Fruit fly (Drosophila melanogaster) whole organism, prepupa: Measurements from ENCODE around the gene Tdrd3.

ENCODE experiments used
- Blimp-1 ChIP-seq: fragments of 200-800 bp; sonication (Bioruptor generic); optimal IDR thresholded peaks from 3 replicates; lab custom pipeline; 2017; ENCODE audit warnings: missing biosample characterization, missing genetic modification characterization, mild to moderate bottlenecking, moderate library complexity, missing genetic modification reagents
- CG11294 ChIP-seq: fragments of 200-800 bp; sonication (Bioruptor generic); IDR thresholded peaks from 2 replicates; pipeline ENCODE4 v1.3.6; 2022; ENCODE audit warnings: missing biosample characterization, missing genetic modification characterization
- CG11762 ChIP-seq: fragments of 200-800 bp; sonication (Bioruptor generic); optimal IDR thresholded peaks from 3 replicates; lab custom pipeline; 2016; ENCODE audit warnings: missing biosample characterization, missing genetic modification characterization; ENCODE audit not compliant: insufficient read depth
- CG11902 ChIP-seq: fragments of 200-800 bp; sonication (Bioruptor generic); optimal IDR thresholded peaks from 3 replicates; lab custom pipeline; 2016; ENCODE audit warnings: missing biosample characterization, missing genetic modification characterization
- CG15336 ChIP-seq: fragments of 200-800 bp; sonication (Bioruptor generic); IDR thresholded peaks from 2 replicates; pipeline ENCODE4 v1.3.6; 2022; ENCODE audit warnings: missing biosample characterization, missing genetic modification characterization
- CG1621 ChIP-seq: fragments of 200-800 bp; sonication (Bioruptor generic); optimal IDR thresholded peaks from 3 replicates; lab custom pipeline; 2018; ENCODE audit warnings: missing biosample characterization, mild to moderate bottlenecking, missing genetic modification characterization
- CG3032 ChIP-seq: fragments of 200-800 bp; optimal IDR thresholded peaks from 2 replicates; lab custom pipeline; 2019; ENCODE audit warnings: missing biosample characterization, mild to moderate bottlenecking, missing genetic modification characterization, moderate library complexity
- CG32006 ChIP-seq: fragments of 200-800 bp; sonication (Bioruptor generic); optimal IDR thresholded peaks from 3 replicates; lab custom pipeline; 2017; ENCODE audit warnings: missing biosample characterization, mild to moderate bottlenecking, missing genetic modification characterization
- CG34406 ChIP-seq: fragments of 200-800 bp; sonication (Bioruptor generic); optimal IDR thresholded peaks from 3 replicates; lab custom pipeline; 2016; ENCODE audit warnings: missing biosample characterization, missing genetic modification characterization
- CG6792 ChIP-seq: fragments of 200-800 bp; sonication (Bioruptor generic); optimal IDR thresholded peaks from 3 replicates; lab custom pipeline; 2016; ENCODE audit warnings: missing biosample characterization, missing genetic modification characterization
- CG6808 ChIP-seq: fragments of 200-800 bp; sonication (Bioruptor generic); optimal IDR thresholded peaks from 3 replicates; lab custom pipeline; 2017; ENCODE audit warnings: missing biosample characterization, missing genetic modification characterization, mild to moderate bottlenecking, moderate library complexity, missing genetic modification reagents
- CG6854 ChIP-seq: fragments of 200-800 bp; sonication (Bioruptor generic); optimal IDR thresholded peaks from 2 replicates; lab custom pipeline; 2017; ENCODE audit warnings: missing biosample characterization, mild to moderate bottlenecking, missing genetic modification characterization
- CG7368 ChIP-seq: fragments of 200-800 bp; sonication (Bioruptor generic); optimal IDR thresholded peaks from 3 replicates; lab custom pipeline; 2016; ENCODE audit warnings: missing biosample characterization, missing genetic modification characterization
- CG8319 ChIP-seq: fragments of 200-800 bp; sonication (Bioruptor generic); optimal IDR thresholded peaks from 3 replicates; lab custom pipeline; 2016; ENCODE audit warnings: missing biosample characterization, missing genetic modification characterization
- Eip78C ChIP-seq: fragments of 200-800 bp; sonication (Bioruptor generic); peaks from one replicate; lab custom pipeline; 2016; ENCODE audit warnings: missing biosample characterization, missing genetic modification characterization
- Eip93F ChIP-seq: fragments of 200-800 bp; sonication (Bioruptor generic); optimal IDR thresholded peaks from 2 replicates; lab custom pipeline; 2016; ENCODE audit warnings: missing biosample characterization, mild to moderate bottlenecking, missing genetic modification characterization
- Gug ChIP-seq: fragments of 200-800 bp; sonication (Bioruptor generic); IDR thresholded peaks from 2 replicates; pipeline ENCODE4 v1.3.6; 2022; ENCODE audit warnings: missing biosample characterization, missing genetic modification characterization
- Hr39 ChIP-seq: fragments of 200-800 bp; sonication (Bioruptor generic); optimal IDR thresholded peaks from 2 replicates; lab custom pipeline; 2016; ENCODE audit warnings: missing biosample characterization, missing genetic modification characterization
- Lpt ChIP-seq: fragments of 200-800 bp; sonication (Bioruptor generic); optimal IDR thresholded peaks from 3 replicates; lab custom pipeline; 2016; ENCODE audit warnings: missing biosample characterization, missing genetic modification characterization
- Met ChIP-seq: fragments of 200-800 bp; sonication (Bioruptor generic); optimal IDR thresholded peaks from 3 replicates; lab custom pipeline; 2016; ENCODE audit warnings: missing biosample characterization, missing genetic modification characterization
- Sox102F ChIP-seq: fragments of 200-800 bp; sonication (Bioruptor generic); optimal IDR thresholded peaks from 2 replicates; lab custom pipeline; 2016; ENCODE audit warnings: missing biosample characterization, mild to moderate bottlenecking, missing genetic modification characterization
- Sox14 ChIP-seq: fragments of 200-800 bp; sonication (Bioruptor generic); optimal IDR thresholded peaks from 3 replicates; lab custom pipeline; 2016; ENCODE audit warnings: missing biosample characterization, missing genetic modification characterization
- Sox15 ChIP-seq: fragments of 200-800 bp; sonication (Bioruptor generic); optimal IDR thresholded peaks from 3 replicates; lab custom pipeline; 2016; ENCODE audit warnings: missing biosample characterization, missing genetic modification characterization
- achi ChIP-seq: fragments of 200-800 bp; sonication (Bioruptor generic); optimal IDR thresholded peaks from 3 replicates; lab custom pipeline; 2016; ENCODE audit warnings: missing biosample characterization, missing genetic modification characterization
- acj6 ChIP-seq: fragments of 200-800 bp; sonication (Bioruptor generic); optimal IDR thresholded peaks from 3 replicates; lab custom pipeline; 2016; ENCODE audit warnings: missing biosample characterization, missing genetic modification characterization
- cyc ChIP-seq: fragments of 200-800 bp; sonication (Bioruptor generic); optimal IDR thresholded peaks from 3 replicates; lab custom pipeline; 2016; ENCODE audit warnings: missing biosample characterization, missing genetic modification characterization
- dsx ChIP-seq: fragments of 200-800 bp; optimal IDR thresholded peaks from 3 replicates; lab custom pipeline; 2019; ENCODE audit warnings: missing biosample characterization, mild to moderate bottlenecking, missing genetic modification characterization, moderate library complexity; ENCODE audit not compliant: poor library complexity, severe bottlenecking
- eg ChIP-seq: fragments of 200-800 bp; sonication (Bioruptor generic); IDR thresholded peaks from 3 replicates; pipeline ENCODE4 v1.3.6; 2022; ENCODE audit warnings: missing biosample characterization, missing genetic modification characterization
- esn ChIP-seq: fragments of 200-800 bp; sonication (Bioruptor generic); optimal IDR thresholded peaks from 2 replicates; lab custom pipeline; 2016; ENCODE audit warnings: missing biosample characterization, mild to moderate bottlenecking, missing genetic modification characterization, moderate library complexity
- fd59A ChIP-seq: fragments of 200-800 bp; sonication (Bioruptor generic); optimal IDR thresholded peaks from 2 replicates; lab custom pipeline; 2017; ENCODE audit warnings: missing biosample characterization, mild to moderate bottlenecking, missing genetic modification characterization, missing genetic modification reagents
- fkh ChIP-seq: fragments of 200-800 bp; sonication (Bioruptor generic); optimal IDR thresholded peaks from 3 replicates; lab custom pipeline; 2017; ENCODE audit warnings: missing biosample characterization, mild to moderate bottlenecking, missing genetic modification characterization, moderate library complexity
- lz ChIP-seq: fragments of 200-800 bp; sonication (Bioruptor generic); optimal IDR thresholded peaks from 3 replicates; lab custom pipeline; 2016; ENCODE audit warnings: missing biosample characterization, missing genetic modification characterization
- net ChIP-seq: fragments of 200-800 bp; sonication (Bioruptor generic); optimal IDR thresholded peaks from 3 replicates; lab custom pipeline; 2016; ENCODE audit warnings: missing biosample characterization, missing genetic modification characterization
- salr ChIP-seq, 2 experiments: fragments of 200-800 bp; sonication (Bioruptor generic); optimal IDR thresholded peaks; 3 replicates each; lab custom pipeline; 2016 to 2018; ENCODE audit warnings: missing biosample characterization in 2 of 2, missing genetic modification characterization in 2 of 2, mild to moderate bottlenecking in 1 of 2
- ss ChIP-seq, 2 experiments: fragments of 200-800 bp; sonication (Bioruptor generic); optimal IDR thresholded peaks; 2 replicates in 1 of 2; 3 replicates in 1 of 2; lab custom pipeline; 2017 to 2018; ENCODE audit warnings: mild to moderate bottlenecking in 2 of 2, missing biosample characterization in 2 of 2, missing genetic modification characterization in 2 of 2, moderate library complexity in 1 of 2
- svp ChIP-seq: fragments of 200-800 bp; sonication (Bioruptor generic); peaks from one replicate; lab custom pipeline; 2016; ENCODE audit warnings: missing biosample characterization, missing genetic modification characterization

Gene Tdrd3

DNA sequence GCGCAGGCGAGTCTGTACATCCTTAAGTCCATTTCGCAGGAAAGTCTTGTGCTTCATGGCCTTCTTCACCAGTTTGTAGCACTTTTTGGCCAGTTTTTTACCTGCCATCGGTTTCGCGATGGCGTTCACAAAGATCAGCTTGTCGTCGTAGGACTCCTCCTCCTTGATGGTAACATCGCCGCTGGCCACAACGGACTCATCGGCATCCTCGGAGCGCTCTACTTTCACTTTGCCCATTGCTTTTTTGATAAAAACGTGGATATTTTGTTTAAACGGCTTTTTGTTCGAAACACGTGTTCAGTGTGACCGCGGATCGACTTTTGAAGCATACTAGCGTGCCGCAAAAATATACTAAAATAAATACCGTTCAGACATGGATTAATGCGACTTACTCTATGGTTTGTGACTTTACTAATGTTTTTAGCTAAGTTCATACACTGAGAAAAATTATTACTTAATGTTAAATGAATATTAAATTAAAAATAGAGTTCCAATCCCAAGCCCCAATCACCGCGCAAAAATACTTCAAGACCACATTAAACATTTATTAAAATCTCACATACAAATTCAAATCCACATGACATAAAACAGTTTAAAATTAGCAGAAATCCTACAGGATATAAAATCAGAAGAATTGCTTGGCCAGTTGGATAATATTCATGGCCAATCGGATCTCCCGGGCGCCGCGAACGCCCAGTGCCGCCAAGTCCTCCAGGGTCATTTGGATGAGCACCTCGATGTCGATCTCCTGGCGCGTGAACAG lies 15.4 kb downstream of the Tdrd3 start, which contains the start of gene NHP2 (continued):
- TF ChIP-seq lz (peak; percentile 80), CG8319 (GFP tag; lab: Kevin White, UChicago) (peak; percentile 68), fd59A (GFP tag; lab: Kevin White, UChicago) (peak; percentile 70), eg (GFP tag; lab: Robert Waterston, UW) (peak; percentile 92), Sox102F (GFP tag; lab: Kevin White, UChicago) (no peak), cyc (GFP tag; lab: Kevin White, UChicago) (peak; percentile 77), ss (GFP tag; optimal IDR thresholded peaks at IDR 0.05; lab: Kevin White, UChicago) (no peak), CG34406 (GFP tag; lab: Kevin White, UChicago) (peak; percentile 74), CG6808 (GFP tag; lab: Kevin White, UChicago) (no peak), CG15336 (GFP tag; lab: Robert Waterston, UW) (peak; percentile 87), CG32006 (peak; percentile 8), CG7368 (no peak), CG1621 (tag; lab: Kevin White, UChicago) (no peak), Met (GFP tag; lab: Kevin White, UChicago) (no peak), Gug (GFP tag; lab: Robert Waterston, UW) (peak; percentile 68; the same call in 1 of the 2 replicates), Lpt (GFP tag; lab: Kevin White, UChicago) (peak; percentile 83), Hr39 (GFP tag; lab: Kevin White, UChicago) (peak; percentile 78), net (GFP tag; lab: Kevin White, UChicago) (no peak), fkh (no peak), achi (GFP tag; lab: Kevin White, UChicago) (no peak)

- TF ChIP-seq Sox102F (GFP tag; lab: Kevin White, UChicago) (no peak), Blimp-1 (GFP tag; lab: Kevin White, UChicago) (no peak), eg (GFP tag; lab: Robert Waterston, UW) (no peak), svp (no peak), Hr39 (GFP tag; lab: Kevin White, UChicago) (no peak), CG6854 (no peak), esn (GFP tag; lab: Kevin White, UChicago) (no peak), CG15336 (GFP tag; lab: Robert Waterston, UW) (no peak), fkh (no peak), CG11762 (GFP tag; lab: Kevin White, UChicago) (no peak), acj6 (GFP tag; lab: Kevin White, UChicago) (no peak), Sox14 (no peak), CG11294 (GFP tag; lab: Robert Waterston, UW) (no peak)
- TF ChIP-seq, all 60 proteins: peak for 0
Measured at dm6 chr3L:14803236-14803635, 16.6 kb downstream of the Tdrd3 start, which contains the start of gene gnu. TSS of gene gnu (minus strand) at chr3L:14803360.

dm6 chr3L:14804724-14805221 lies 18.2 kb downstream of the Tdrd3 start, which contains the start of gene CG17839:
TSS of gene CG17839 (plus strand) at chr3L:14805136.
- TF ChIP-seq fkh (peak; percentile 85), eg (GFP tag; lab: Robert Waterston, UW) (0 out of 3 replicates have a peak, but pooled peaks have one; percentile 25), Eip78C (GFP tag; lab: Kevin White, UChicago) (no peak), CG11902 (GFP tag; lab: Kevin White, UChicago) (no peak), CG3032 (tag; lab: Kevin White, UChicago) (no peak), CG1621 (tag; lab: Kevin White, UChicago) (no peak), net (GFP tag; lab: Kevin White, UChicago) (no peak), CG11762 (GFP tag; lab: Kevin White, UChicago) (no peak), salr (GFP tag; optimal IDR thresholded peaks at IDR 0.05; lab: Kevin White, UChicago) (no peak), Met (GFP tag; lab: Kevin White, UChicago) (no peak), CG6792 (GFP tag; lab: Kevin White, UChicago) (no peak), CG11294 (GFP tag; lab: Robert Waterston, UW) (no peak), dsx (GFP tag; lab: Kevin White, UChicago) (no peak), Sox15 (GFP tag; lab: Kevin White, UChicago) (no peak), svp (peak; percentile 34), CG32006 (no peak), Eip93F (no peak)
